Fruit fly (Drosophila melanogaster) whole organism, wandering third instar larva: ENCODE measurements around the gene Calx.
A peak's percentile ranks its signal among the peaks of the same experiment; 100 is the strongest.

Source experiments
- Abd-B ChIP-seq: fragments of >200 bp; optimal IDR thresholded peaks from 2 replicates; lab custom pipeline; 2017; ENCODE audit warnings: missing biosample characterization, missing genetic modification characterization
- CG32264 ChIP-seq: fragments of 200-800 bp; sonication (Bioruptor generic); optimal IDR thresholded peaks from 2 replicates; lab custom pipeline; 2016; ENCODE audit warnings: missing biosample characterization, missing genetic modification characterization
- CG9705 ChIP-seq: fragments of 200-800 bp; sonication (Bioruptor generic); optimal IDR thresholded peaks from 2 replicates; lab custom pipeline; 2018; ENCODE audit warnings: missing biosample characterization, mild to moderate bottlenecking, missing genetic modification characterization
- CrebA ChIP-seq: fragments of 200-800 bp; sonication (Bioruptor generic); optimal IDR thresholded peaks from 2 replicates; lab custom pipeline; 2016; ENCODE audit warnings: missing biosample characterization, mild to moderate bottlenecking, missing genetic modification characterization, borderline replicate concordance
- Dfd ChIP-seq: fragments of >200 bp; optimal IDR thresholded peaks from 2 replicates; lab custom pipeline; 2017; ENCODE audit warnings: missing biosample characterization, missing genetic modification characterization
- Dif ChIP-seq: fragments of 200-275, 200-300 bp; sonication (Bioruptor generic); optimal IDR thresholded peaks from 2 replicates; lab custom pipeline; 2018; ENCODE audit warnings: missing biosample characterization, missing genetic modification characterization; ENCODE audit not compliant: partially characterized antibody
- GATAd ChIP-seq: sonication (Bioruptor generic); optimal IDR thresholded peaks from 2 replicates; lab custom pipeline; 2016; ENCODE audit warnings: missing biosample characterization, missing genetic modification characterization
- HLH106 ChIP-seq: fragments of 200-800 bp; optimal IDR thresholded peaks from 3 replicates; lab custom pipeline; 2019; ENCODE audit warnings: missing biosample characterization, mild to moderate bottlenecking, missing genetic modification characterization, moderate library complexity
- Hnf4 ChIP-seq: fragments of 200-800 bp; sonication (Bioruptor generic); optimal IDR thresholded peaks from 2 replicates; lab custom pipeline; 2016; ENCODE audit warnings: missing biosample characterization, mild to moderate bottlenecking, missing genetic modification characterization
- Hr78 ChIP-seq: fragments of >200 bp; optimal IDR thresholded peaks from 2 replicates; lab custom pipeline; 2017; ENCODE audit warnings: missing biosample characterization, missing genetic modification characterization
- Hr83 ChIP-seq: fragments of 200-300 bp; sonication (Bioruptor generic); optimal IDR thresholded peaks from 2 replicates; lab custom pipeline; 2016; ENCODE audit warnings: missing biosample characterization, mild to moderate bottlenecking, missing genetic modification characterization, moderate library complexity; ENCODE audit not compliant: poor library complexity, severe bottlenecking
- Jra ChIP-seq: sonication (Bioruptor generic); optimal IDR thresholded peaks from 2 replicates; lab custom pipeline; 2016; ENCODE audit warnings: missing biosample characterization, missing genetic modification characterization
- Mio ChIP-seq: sonication (Bioruptor generic); optimal IDR thresholded peaks from 2 replicates; lab custom pipeline; 2016; ENCODE audit warnings: missing biosample characterization, missing genetic modification characterization
- Myc ChIP-seq: fragments of >200 bp; optimal IDR thresholded peaks from 2 replicates; lab custom pipeline; 2017
- N ChIP-seq: fragments of >200 bp; optimal IDR thresholded peaks from 2 replicates; lab custom pipeline; 2018; ENCODE audit warnings: missing biosample characterization, missing external identifiers, missing genetic modification characterization
- OdsH ChIP-seq: fragments of 200-800 bp; sonication (Bioruptor generic); optimal IDR thresholded peaks from 2 replicates; lab custom pipeline; 2016; ENCODE audit warnings: missing biosample characterization, mild to moderate bottlenecking, missing genetic modification characterization
- Rel ChIP-seq, 2 experiments: fragments of 200-800 bp; sonication (Bioruptor generic) in 1 of 2; optimal IDR thresholded peaks; 2 replicates in 1 of 2; 3 replicates in 1 of 2; lab custom pipeline; 2016 to 2019; ENCODE audit warnings: mild to moderate bottlenecking in 2 of 2, missing biosample characterization in 2 of 2, missing genetic modification characterization in 2 of 2, moderate library complexity in 1 of 2
- Sp1 ChIP-seq: fragments of 200-800 bp; sonication (Bioruptor generic); optimal IDR thresholded peaks from 3 replicates; lab custom pipeline; 2019; ENCODE audit warnings: missing biosample characterization, mild to moderate bottlenecking, missing genetic modification characterization, moderate library complexity
- Vsx2 ChIP-seq: fragments of 200-300, 225-300 bp; sonication (Bioruptor generic); optimal IDR thresholded peaks from 2 replicates; lab custom pipeline; 2018; ENCODE audit warnings: missing biosample characterization, missing genetic modification characterization; ENCODE audit not compliant: partially characterized antibody
- br ChIP-seq: fragments of 200-800 bp; sonication (Bioruptor generic); optimal IDR thresholded peaks from 2 replicates; lab custom pipeline; 2016; ENCODE audit warnings: missing biosample characterization, missing genetic modification characterization
- brk ChIP-seq: fragments of 200-800 bp; sonication (Bioruptor generic); optimal IDR thresholded peaks from 2 replicates; lab custom pipeline; 2016; ENCODE audit warnings: missing biosample characterization, mild to moderate bottlenecking, missing genetic modification characterization
- dl ChIP-seq, 2 experiments: fragments of 175-275, 200-275 bp in 1 of 2; fragments of 200-275 bp in 1 of 2; sonication (Bioruptor generic); optimal IDR thresholded peaks; lab custom pipeline; 2018; ENCODE audit warnings: mild to moderate bottlenecking in 2 of 2, missing biosample characterization in 2 of 2, missing genetic modification characterization in 2 of 2, moderate library complexity in 2 of 2; ENCODE audit not compliant: partially characterized antibody in 2 of 2, insufficient read depth in 1 of 2
- dmrt93B ChIP-seq: fragments of 200-800 bp; sonication (Bioruptor generic); optimal IDR thresholded peaks from 2 replicates; lab custom pipeline; 2018; ENCODE audit warnings: missing biosample characterization, mild to moderate bottlenecking, missing genetic modification characterization
- dsf ChIP-seq: sonication (Bioruptor generic); optimal IDR thresholded peaks from 2 replicates; lab custom pipeline; 2016; ENCODE audit warnings: missing biosample characterization, missing genetic modification characterization, borderline replicate concordance
- ey ChIP-seq: fragments of 200-800 bp; sonication (Bioruptor generic); optimal IDR thresholded peaks from 2 replicates; lab custom pipeline; 2016; ENCODE audit warnings: missing biosample characterization, missing genetic modification characterization
- foxo ChIP-seq, 2 experiments: fragments of 200-800 bp; sonication (Bioruptor generic); optimal IDR thresholded peaks; 2 replicates in 1 of 2; 3 replicates in 1 of 2; lab custom pipeline; 2016 to 2017; ENCODE audit warnings: missing biosample characterization in 2 of 2, missing genetic modification characterization in 2 of 2
- fru ChIP-seq: fragments of 200-800 bp; sonication (Bioruptor generic); optimal IDR thresholded peaks from 3 replicates; lab custom pipeline; 2016; ENCODE audit warnings: missing biosample characterization, mild to moderate bottlenecking, missing genetic modification characterization
- h ChIP-seq: fragments of 200-800 bp; sonication (Bioruptor generic); optimal IDR thresholded peaks from 3 replicates; lab custom pipeline; 2016; ENCODE audit warnings: missing biosample characterization, mild to moderate bottlenecking, missing genetic modification characterization
- jim ChIP-seq: fragments of 175-275, 200-325 bp; sonication (Bioruptor generic); optimal IDR thresholded peaks from 2 replicates; lab custom pipeline; 2016; ENCODE audit warnings: missing biosample characterization, mild to moderate bottlenecking, missing genetic modification characterization
- lola ChIP-seq: fragments of >200 bp; optimal IDR thresholded peaks from 2 replicates; lab custom pipeline; 2017; ENCODE audit warnings: missing biosample characterization, missing genetic modification characterization
- pan ChIP-seq: fragments of >200 bp; optimal IDR thresholded peaks from 2 replicates; lab custom pipeline; 2017
- psq ChIP-seq: fragments of 200-800 bp; sonication (Bioruptor generic); optimal IDR thresholded peaks from 3 replicates; lab custom pipeline; 2017; ENCODE audit warnings: missing biosample characterization, mild to moderate bottlenecking, missing genetic modification characterization, moderate library complexity
- rgr ChIP-seq: fragments of 200-800 bp; sonication (Bioruptor generic); optimal IDR thresholded peaks from 3 replicates; lab custom pipeline; 2016; ENCODE audit warnings: missing biosample characterization, mild to moderate bottlenecking, missing genetic modification characterization
- sage ChIP-seq: fragments of 200-800 bp; sonication (Bioruptor generic); optimal IDR thresholded peaks from 2 replicates; lab custom pipeline; 2016; ENCODE audit warnings: missing biosample characterization, mild to moderate bottlenecking, missing genetic modification characterization
- sv ChIP-seq: fragments of 200-800 bp; sonication (Bioruptor generic); optimal IDR thresholded peaks from 3 replicates; lab custom pipeline; 2016; ENCODE audit warnings: missing biosample characterization, missing genetic modification characterization
- tai ChIP-seq: sonication (Bioruptor generic); optimal IDR thresholded peaks from 2 replicates; lab custom pipeline; 2016; ENCODE audit warnings: missing biosample characterization, missing genetic modification characterization
- usp ChIP-seq: fragments of >200 bp; optimal IDR thresholded peaks from 2 replicates; lab custom pipeline; 2017; ENCODE audit warnings: missing biosample characterization, missing genetic modification characterization
- woc ChIP-seq: sonication (Bioruptor generic); optimal IDR thresholded peaks from 2 replicates; lab custom pipeline; 2016; ENCODE audit warnings: missing biosample characterization, mild to moderate bottlenecking, missing genetic modification characterization

Calx gene

dm6 chr3R:20977846-20978295 lies at the start of gene Calx:
TSS of gene Calx (plus strand) at chr3R:20978183.
- peak; percentile 28 to 37 for TF ChIP-seq dl (GFP tag; optimal IDR thresholded peaks at IDR 0.05; lab: Kevin White, UChicago; ENCODE audit: insufficient read depth in 1 of 2, partially characterized antibody in 2 of 2)
- TF ChIP-seq tai, result no peak
- TF ChIP-seq jim, result no peak
- TF ChIP-seq dmrt93B, result no peak
- no peak for TF ChIP-seq Abd-B
- TF ChIP-seq Sp1 (GFP tag; lab: Kevin White, UChicago), result no peak
- TF ChIP-seq br, result no peak
- TF ChIP-seq woc, result no peak
- TF ChIP-seq foxo (GFP tag; optimal IDR thresholded peaks at IDR 0.05; lab: Kevin White, UChicago), result no peak
- no peak for TF ChIP-seq Hr78 (GFP tag; lab: Kevin White, UChicago)
- no peak for TF ChIP-seq Dfd (GFP tag; lab: Kevin White, UChicago)
- no peak for TF ChIP-seq dsf (GFP tag; lab: Kevin White, UChicago)
- no peak for TF ChIP-seq sage (GFP tag; lab: Kevin White, UChicago)
- TF ChIP-seq brk (GFP tag; lab: Kevin White, UChicago), result no peak
- TF ChIP-seq Vsx2 (GFP tag; lab: Kevin White, UChicago), result no peak
- TF ChIP-seq psq (GFP tag; lab: Kevin White, UChicago), result no peak
- TF ChIP-seq h, result peak; percentile 76
- TF ChIP-seq rgr (GFP tag; lab: Kevin White, UChicago), result no peak

- no peak for TF ChIP-seq foxo (GFP tag; optimal IDR thresholded peaks at IDR 0.05; lab: Kevin White, UChicago)
- TF ChIP-seq dmrt93B, result no peak
- no peak for TF ChIP-seq tai
- no peak for TF ChIP-seq Jra
- no peak for TF ChIP-seq rgr (GFP tag; lab: Kevin White, UChicago)
- no peak for TF ChIP-seq ey (GFP tag; lab: Kevin White, UChicago)
- no peak for TF ChIP-seq jim
- no peak for TF ChIP-seq Rel (GFP tag; optimal IDR thresholded peaks at IDR 0.05; lab: Kevin White, UChicago)
- TF ChIP-seq Rel (tag; optimal IDR thresholded peaks at IDR 0.05; lab: Kevin White, UChicago), result no peak
- no peak for TF ChIP-seq h
- no peak for TF ChIP-seq br
- TF ChIP-seq fru (GFP tag; lab: Kevin White, UChicago), result no peak
- TF ChIP-seq OdsH (GFP tag; lab: Kevin White, UChicago), result no peak
- no peak for TF ChIP-seq CrebA
- TF ChIP-seq Dif (GFP tag; lab: Kevin White, UChicago), result no peak
- no peak for TF ChIP-seq Hnf4 (GFP tag; lab: Kevin White, UChicago)
- TF ChIP-seq Sp1 (GFP tag; lab: Kevin White, UChicago), result no peak
- no peak for TF ChIP-seq sv (GFP tag; lab: Kevin White, UChicago)
- no peak for TF ChIP-seq psq (GFP tag; lab: Kevin White, UChicago)
- no peak for TF ChIP-seq Hr78 (GFP tag; lab: Kevin White, UChicago)
- TF ChIP-seq Hr83, result no peak
Measured at dm6 chr3R:20945463-20945862, 32.5 kb upstream of the Calx start, which contains the start of gene CG31191. TSS of gene CG31191 (minus strand) at chr3R:20945530.

dm6 chr3R:20946774-20947173 lies 31.2 kb upstream of the Calx start:
- TF ChIP-seq Dfd (GFP tag; lab: Kevin White, UChicago), result no peak
- no peak for TF ChIP-seq CG9705 (GFP tag; lab: Kevin White, UChicago)
- no peak for TF ChIP-seq h
- TF ChIP-seq Vsx2 (GFP tag; lab: Kevin White, UChicago), result no peak
- TF ChIP-seq CrebA, result no peak
- no peak for TF ChIP-seq Rel (GFP tag; optimal IDR thresholded peaks at IDR 0.05; lab: Kevin White, UChicago)
- TF ChIP-seq Rel (tag; optimal IDR thresholded peaks at IDR 0.05; lab: Kevin White, UChicago), result no peak
- no peak for TF ChIP-seq fru (GFP tag; lab: Kevin White, UChicago)
- TF ChIP-seq Jra, result no peak

- TF ChIP-seq Hr83 (peak; percentile 17), jim (no peak), foxo (GFP tag; optimal IDR thresholded peaks at IDR 0.05; lab: Kevin White, UChicago) (peak in 1 of 2 experiments; percentile 62), dsf (GFP tag; lab: Kevin White, UChicago) (no peak), Hr78 (GFP tag; lab: Kevin White, UChicago) (no peak), sv (GFP tag; lab: Kevin White, UChicago) (no peak), Mio (GFP tag; lab: Kevin White, UChicago) (no peak), Vsx2 (GFP tag; lab: Kevin White, UChicago) (peak; percentile 97), psq (GFP tag; lab: Kevin White, UChicago) (no peak), fru (GFP tag; lab: Kevin White, UChicago) (peak; percentile 5), dmrt93B (no peak), brk (GFP tag; lab: Kevin White, UChicago) (no peak), tai (peak; percentile 30), lola (GFP tag; lab: Kevin White, UChicago) (no peak), HLH106 (peak; percentile 16), usp (no peak), woc (no peak), h (peak; percentile 34), Abd-B (no peak), dl (GFP tag; optimal IDR thresholded peaks at IDR 0.05; lab: Kevin White, UChicago; ENCODE audit: insufficient read depth in 1 of 2, partially characterized antibody in 2 of 2) (no peak), Sp1 (GFP tag; lab: Kevin White, UChicago) (no peak), CG32264 (GFP tag; lab: Kevin White, UChicago) (no peak), N (no peak), Rel (GFP tag; optimal IDR thresholded peaks at IDR 0.05; lab: Kevin White, UChicago) (no peak), Rel (tag; optimal IDR thresholded peaks at IDR 0.05; lab: Kevin White, UChicago) (no peak), CG9705 (GFP tag; lab: Kevin White, UChicago) (peak; percentile 14), Myc (peak; percentile 83), ey (GFP tag; lab: Kevin White, UChicago) (no peak), Hnf4 (GFP tag; lab: Kevin White, UChicago) (peak; percentile 57), GATAd (no peak), br (peak; percentile 31), pan (no peak), OdsH (GFP tag; lab: Kevin White, UChicago) (peak; percentile 1)
Measured at dm6 chr3R:20947991-20948407, 30.0 kb upstream of the Calx start.
